Worm (Caenorhabditis elegans) whole organism, early embryonic: ENCODE results near the gene srlf-37.

ENCODE experiments used
- B0310.2 ChIP-seq: sonication (generic microtip); optimal IDR thresholded peaks from 2 replicates; lab custom pipeline; 2016; ENCODE audit warnings: mild to moderate bottlenecking, missing genetic modification characterization, missing compliant biosample characterization
- F13C5.2 ChIP-seq: sonication (generic microtip); optimal IDR thresholded peaks from 2 replicates; lab custom pipeline; 2017; ENCODE audit warnings: mild to moderate bottlenecking, missing genetic modification characterization, inconsistent platforms, missing compliant biosample characterization
- ama-1 ChIP-seq: fragments of 150-350 bp; optimal IDR thresholded peaks from 2 replicates; lab custom pipeline; 2014
- hmg-4 ChIP-seq: fragments of 200-800 bp; sonication (Bioruptor generic); optimal IDR thresholded peaks from 2 replicates; lab custom pipeline; 2018; ENCODE audit warnings: mild to moderate bottlenecking, missing genetic modification characterization, missing compliant biosample characterization
- hnd-1 ChIP-seq: sonication (generic microtip); optimal IDR thresholded peaks from 2 replicates; lab custom pipeline; 2016; ENCODE audit warnings: missing genetic modification characterization, missing compliant biosample characterization
- pes-1 ChIP-seq: fragments of 200-800 bp; sonication (Bioruptor generic); IDR thresholded peaks from 2 replicates; pipeline ENCODE4 v1.3.6; 2022; ENCODE audit warnings: missing genetic modification reagents, missing genetic modification characterization, missing compliant biosample characterization
- scrt-1 ChIP-seq: fragments of 200-800 bp; sonication (Bioruptor generic); IDR thresholded peaks from 2 replicates; pipeline ENCODE4 v1.3.6; 2022; ENCODE audit warnings: missing genetic modification characterization, missing compliant biosample characterization
- sea-1 ChIP-seq: fragments of 200-800 bp; sonication (Bioruptor generic); conservative IDR thresholded peaks from 2 replicates; pipeline ENCODE4 v1.3.6; 2022; ENCODE audit warnings: missing genetic modification characterization, missing compliant biosample characterization
- tbx-11 ChIP-seq: fragments of 200-800 bp; sonication (Bioruptor generic); IDR thresholded peaks from 2 replicates; pipeline ENCODE4 v1.3.6; 2022; ENCODE audit warnings: missing genetic modification characterization, missing compliant biosample characterization

DNA sequence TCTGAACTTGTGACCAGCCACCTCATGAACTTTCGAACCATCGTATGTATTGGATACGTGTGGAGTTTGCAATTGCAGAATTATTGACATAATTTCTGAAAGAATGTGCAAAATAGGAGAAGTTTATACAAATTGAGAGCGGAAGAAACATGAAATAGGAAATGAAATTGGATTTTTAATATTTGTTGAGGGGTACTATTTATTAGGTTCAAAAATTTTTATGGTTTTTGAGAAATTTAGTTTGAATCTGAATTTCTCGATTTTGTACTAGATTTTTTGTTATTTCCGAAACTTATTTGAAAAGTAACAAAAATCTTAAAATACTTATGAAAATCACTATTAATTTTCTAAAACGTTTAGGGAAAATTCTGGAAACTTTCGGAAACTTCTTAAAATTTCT is 24.5 kb upstream of the srlf-37 start, which contains the start of gene F48G7.9:
- no peak for TF ChIP-seq sea-1 (GFP tag; lab: Robert Waterston, UW)
- TF ChIP-seq pes-1 (GFP tag; lab: Robert Waterston, UW): no peak
- no peak for TF ChIP-seq ama-1
- no peak for TF ChIP-seq hmg-4 (GFP tag; lab: Kevin White, UChicago)
- no peak for TF ChIP-seq scrt-1 (GFP tag; lab: Robert Waterston, UW)
- no peak for TF ChIP-seq F13C5.2 (tag; lab: Kevin White, UChicago)
- no peak for TF ChIP-seq tbx-11 (GFP tag; lab: Robert Waterston, UW)
- no peak for TF ChIP-seq hnd-1
- no peak for TF ChIP-seq B0310.2 (tag; lab: Kevin White, UChicago)
